Worm (Caenorhabditis elegans) whole organism, early embryonic: ENCODE measurements around the gene Y59H11AM.1.

Source experiments
- ama-1 ChIP-seq: fragments of 150-350 bp; optimal IDR thresholded peaks from 2 replicates; lab custom pipeline; 2014
- ceh-36 ChIP-seq: sonication (generic microtip); optimal IDR thresholded peaks from 2 replicates; lab custom pipeline; 2016; ENCODE audit warnings: missing genetic modification characterization, inconsistent platforms, missing compliant biosample characterization
- tbx-37 ChIP-seq: fragments of 200-800 bp; sonication (Bioruptor generic); conservative IDR thresholded peaks from 2 replicates; pipeline ENCODE4 v1.3.6; 2022; ENCODE audit warnings: missing genetic modification reagents, missing genetic modification characterization, missing compliant biosample characterization

- TF ChIP-seq ceh-36 = no peak
- TF ChIP-seq ama-1 = no peak
- TF ChIP-seq tbx-37 (GFP tag; lab: Robert Waterston, UW) = no peak
These were observed 39.2 kb upstream of the Y59H11AM.1 start for ce11 chrIV:8532024-8532423.
